Fruit fly (Drosophila melanogaster) whole organism, embryonic: ENCODE results near the gene Eig71Ea.

Experiments
- CG10209 ChIP-seq: fragments of 200-800 bp; sonication (Bioruptor generic); optimal IDR thresholded peaks from 3 replicates; lab custom pipeline; 2017; ENCODE audit warnings: missing biosample characterization, mild to moderate bottlenecking, missing genetic modification characterization, missing genetic modification reagents
- CG10462 ChIP-seq: fragments of 200-800 bp; sonication (Bioruptor generic); optimal IDR thresholded peaks from 2 replicates; lab custom pipeline; 2016; ENCODE audit warnings: missing biosample characterization, missing genetic modification characterization
- CG10979 ChIP-seq: fragments of 200-800 bp; sonication (Bioruptor generic); optimal IDR thresholded peaks from 2 replicates; lab custom pipeline; 2018; ENCODE audit warnings: missing biosample characterization, mild to moderate bottlenecking, missing genetic modification characterization, moderate library complexity
- CG11093 ChIP-seq: fragments of 200-800 bp; sonication (Bioruptor generic); IDR thresholded peaks from 3 replicates; pipeline ENCODE4 v1.3.6; 2022; ENCODE audit warnings: missing biosample characterization, missing genetic modification characterization
- CG12219 ChIP-seq: fragments of 200-800 bp; sonication (Bioruptor generic); optimal IDR thresholded peaks from 3 replicates; lab custom pipeline; 2018; ENCODE audit warnings: missing biosample characterization, mild to moderate bottlenecking, missing genetic modification characterization
- CG17186 ChIP-seq: fragments of 200-800 bp; sonication (Bioruptor generic); optimal IDR thresholded peaks from 3 replicates; lab custom pipeline; 2017; ENCODE audit warnings: missing biosample characterization, missing genetic modification reagents, missing genetic modification characterization
- CG17359 ChIP-seq: fragments of 200-800 bp; sonication (Bioruptor generic); optimal IDR thresholded peaks from 3 replicates; lab custom pipeline; 2018; ENCODE audit warnings: missing biosample characterization, mild to moderate bottlenecking, missing genetic modification characterization, moderate library complexity
- CG2678 ChIP-seq: fragments of 200-800 bp; sonication (Bioruptor generic); optimal IDR thresholded peaks from 3 replicates; lab custom pipeline; 2019; ENCODE audit warnings: missing biosample characterization, mild to moderate bottlenecking, missing genetic modification characterization, moderate library complexity
- CG31441 ChIP-seq: fragments of 200-800 bp; sonication (Bioruptor generic); IDR thresholded peaks from 2 replicates; pipeline ENCODE4 v1.3.6; 2022; ENCODE audit warnings: missing biosample characterization, missing genetic modification characterization
- CG7987 ChIP-seq: fragments of 200-800 bp; sonication (Bioruptor generic); optimal IDR thresholded peaks from 2 replicates; lab custom pipeline; 2018; ENCODE audit warnings: missing biosample characterization, mild to moderate bottlenecking, missing genetic modification characterization, moderate library complexity
- CG8924 ChIP-seq: fragments of 200-800 bp; optimal IDR thresholded peaks from 3 replicates; lab custom pipeline; 2019; ENCODE audit warnings: missing biosample characterization, mild to moderate bottlenecking, missing genetic modification characterization, moderate library complexity
- CG9797 ChIP-seq: fragments of 200-800 bp; sonication (Bioruptor generic); optimal IDR thresholded peaks from 3 replicates; lab custom pipeline; 2018; ENCODE audit warnings: missing biosample characterization, mild to moderate bottlenecking, missing genetic modification characterization
- GATAe ChIP-seq: fragments of 200-800 bp; sonication (Bioruptor generic); conservative IDR thresholded peaks from 2 replicates; pipeline ENCODE4 v1.3.6; 2022; ENCODE audit warnings: missing biosample characterization, missing genetic modification characterization
- HHEX ChIP-seq: fragments of 200-800 bp; sonication (Bioruptor generic); optimal IDR thresholded peaks from 3 replicates; lab custom pipeline; 2017; ENCODE audit warnings: missing biosample characterization, mild to moderate bottlenecking, missing genetic modification characterization, missing genetic modification reagents
- HmgD ChIP-seq: fragments of 200-800 bp; sonication (Bioruptor generic); optimal IDR thresholded peaks from 3 replicates; lab custom pipeline; 2016; ENCODE audit warnings: missing biosample characterization, missing genetic modification characterization
- Lpt ChIP-seq: fragments of >200 bp; optimal IDR thresholded peaks from 2 replicates; lab custom pipeline; 2018; ENCODE audit warnings: missing biosample characterization, missing genetic modification characterization
- Myb ChIP-seq: fragments of 200-800 bp; sonication (Bioruptor generic); optimal IDR thresholded peaks from 2 replicates; lab custom pipeline; 2016; ENCODE audit warnings: missing biosample characterization, missing genetic modification characterization
- Rfx ChIP-seq: fragments of 200-800 bp; sonication (Bioruptor generic); IDR thresholded peaks from 2 replicates; pipeline ENCODE4 v1.3.6; 2022; ENCODE audit warnings: missing biosample characterization, missing genetic modification characterization
- Rx ChIP-seq: fragments of 200-800 bp; sonication (Bioruptor generic); IDR thresholded peaks from 2 replicates; pipeline ENCODE4 v1.3.6; 2022; ENCODE audit warnings: missing biosample characterization, missing genetic modification characterization
- Scr ChIP-seq: fragments of 200-800 bp; sonication (Bioruptor generic); IDR thresholded peaks from 2 replicates; pipeline ENCODE4 v1.3.6; 2022; ENCODE audit warnings: missing biosample characterization, missing genetic modification characterization; ENCODE audit not compliant: partially characterized antibody
- Sin3A ChIP-seq: fragments of >200 bp; optimal IDR thresholded peaks from 2 replicates; lab custom pipeline; 2018
- Vsx1 ChIP-seq: fragments of 200-800 bp; sonication (Bioruptor generic); optimal IDR thresholded peaks from 2 replicates; lab custom pipeline; 2017; ENCODE audit warnings: missing biosample characterization, mild to moderate bottlenecking, missing genetic modification characterization, missing genetic modification reagents
- az2 ChIP-seq: fragments of 200-800 bp; sonication (Bioruptor generic); optimal IDR thresholded peaks from 3 replicates; lab custom pipeline; 2016; ENCODE audit warnings: missing biosample characterization, missing genetic modification characterization
- bsh ChIP-seq, 2 experiments: fragments of 200-800 bp; sonication (Bioruptor generic); optimal IDR thresholded peaks; 2 replicates each; lab custom pipeline; 2017 to 2018; ENCODE audit warnings: mild to moderate bottlenecking in 2 of 2, missing biosample characterization in 2 of 2, missing genetic modification characterization in 2 of 2, moderate library complexity in 1 of 2
- chif ChIP-seq, 2 experiments: fragments of 200-800 bp; sonication (Bioruptor generic); optimal IDR thresholded peaks; 3 replicates each; lab custom pipeline; 2016; ENCODE audit warnings: missing biosample characterization in 2 of 2, missing genetic modification characterization in 2 of 2
- exex ChIP-seq: fragments of 200-800 bp; sonication (Bioruptor generic); optimal IDR thresholded peaks from 4 replicates; lab custom pipeline; 2018; ENCODE audit warnings: missing biosample characterization, mild to moderate bottlenecking, missing genetic modification characterization, moderate library complexity
- fd64A ChIP-seq: fragments of 200-800 bp; sonication (Bioruptor generic); optimal IDR thresholded peaks from 3 replicates; lab custom pipeline; 2018; ENCODE audit warnings: missing biosample characterization, mild to moderate bottlenecking, missing genetic modification characterization
- gfzf ChIP-seq: fragments of 200-800 bp; sonication (Bioruptor generic); optimal IDR thresholded peaks from 2 replicates; lab custom pipeline; 2016; ENCODE audit warnings: missing biosample characterization, mild to moderate bottlenecking, missing genetic modification characterization, moderate library complexity
- gsb-n ChIP-seq: fragments of 200-800 bp; sonication (Bioruptor generic); optimal IDR thresholded peaks from 3 replicates; lab custom pipeline; 2018; ENCODE audit warnings: missing biosample characterization, mild to moderate bottlenecking, missing genetic modification characterization
- hb ChIP-seq: fragments of 200-800 bp; sonication (Bioruptor generic); IDR thresholded peaks from 3 replicates; pipeline ENCODE4 v1.3.6; 2022; ENCODE audit warnings: missing biosample characterization, missing genetic modification characterization; ENCODE audit not compliant: partially characterized antibody
- klu ChIP-seq: fragments of 200-800 bp; sonication (Bioruptor generic); IDR thresholded peaks from 2 replicates; pipeline ENCODE4 v1.3.6; 2022; ENCODE audit warnings: missing biosample characterization, missing genetic modification characterization
- kni ChIP-seq: fragments of 200-800 bp; sonication (Bioruptor generic); optimal IDR thresholded peaks from 3 replicates; lab custom pipeline; 2017; ENCODE audit warnings: mild to moderate bottlenecking, missing biosample characterization, missing genetic modification reagents, missing genetic modification characterization
- lbe ChIP-seq: fragments of 200-800 bp; sonication (Bioruptor generic); optimal IDR thresholded peaks from 2 replicates; lab custom pipeline; 2016; ENCODE audit warnings: missing biosample characterization, mild to moderate bottlenecking, missing genetic modification characterization
- lov ChIP-seq, 2 experiments: fragments of 200-800 bp in 1 of 2; fragments of >200 bp in 1 of 2; sonication (Bioruptor generic) in 1 of 2; IDR thresholded peaks in 1 of 2; optimal IDR thresholded peaks in 1 of 2; 2 replicates in 1 of 2; 3 replicates in 1 of 2; pipeline versions ENCODE4 v1.3.6 to Lab custom; 2017 to 2022; ENCODE audit warnings: missing biosample characterization in 1 of 2, missing genetic modification characterization in 1 of 2
- mirr ChIP-seq: fragments of 200-800 bp; sonication (Bioruptor generic); optimal IDR thresholded peaks from 3 replicates; lab custom pipeline; 2018; ENCODE audit warnings: missing biosample characterization, mild to moderate bottlenecking, missing genetic modification characterization
- onecut ChIP-seq: fragments of 200-800 bp; sonication (Bioruptor generic); IDR thresholded peaks from 2 replicates; pipeline ENCODE4 v1.3.6; 2022; ENCODE audit warnings: missing biosample characterization, missing genetic modification characterization
- repo ChIP-seq: fragments of 200-800 bp; sonication (Bioruptor generic); optimal IDR thresholded peaks from 2 replicates; lab custom pipeline; 2016; ENCODE audit warnings: missing biosample characterization, missing genetic modification characterization
- row ChIP-seq: fragments of 200-800 bp; sonication (Bioruptor generic); IDR thresholded peaks from 3 replicates; pipeline ENCODE4 v1.3.6; 2022; ENCODE audit warnings: missing biosample characterization, missing genetic modification characterization
- schlank ChIP-seq: fragments of 200-800 bp; sonication (Bioruptor generic); optimal IDR thresholded peaks from 2 replicates; lab custom pipeline; 2018; ENCODE audit warnings: missing biosample characterization, mild to moderate bottlenecking, missing genetic modification characterization
- sens ChIP-seq: fragments of 200-800 bp; sonication (Bioruptor generic); peaks from one replicate; lab custom pipeline; 2016; ENCODE audit warnings: missing biosample characterization, missing genetic modification characterization
- sug ChIP-seq: fragments of 200-800 bp; optimal IDR thresholded peaks from 2 replicates; lab custom pipeline; 2019; ENCODE audit warnings: missing biosample characterization, mild to moderate bottlenecking, missing genetic modification characterization, moderate library complexity
- tio ChIP-seq: fragments of 200-800 bp; sonication (Bioruptor generic); optimal IDR thresholded peaks from 2 replicates; lab custom pipeline; 2017; ENCODE audit warnings: missing biosample characterization, missing genetic modification characterization, inconsistent platforms
- usp ChIP-seq: fragments of >200 bp; optimal IDR thresholded peaks from 2 replicates; lab custom pipeline; 2017; ENCODE audit warnings: missing biosample characterization, missing genetic modification characterization

Gene Eig71Ea

DNA sequence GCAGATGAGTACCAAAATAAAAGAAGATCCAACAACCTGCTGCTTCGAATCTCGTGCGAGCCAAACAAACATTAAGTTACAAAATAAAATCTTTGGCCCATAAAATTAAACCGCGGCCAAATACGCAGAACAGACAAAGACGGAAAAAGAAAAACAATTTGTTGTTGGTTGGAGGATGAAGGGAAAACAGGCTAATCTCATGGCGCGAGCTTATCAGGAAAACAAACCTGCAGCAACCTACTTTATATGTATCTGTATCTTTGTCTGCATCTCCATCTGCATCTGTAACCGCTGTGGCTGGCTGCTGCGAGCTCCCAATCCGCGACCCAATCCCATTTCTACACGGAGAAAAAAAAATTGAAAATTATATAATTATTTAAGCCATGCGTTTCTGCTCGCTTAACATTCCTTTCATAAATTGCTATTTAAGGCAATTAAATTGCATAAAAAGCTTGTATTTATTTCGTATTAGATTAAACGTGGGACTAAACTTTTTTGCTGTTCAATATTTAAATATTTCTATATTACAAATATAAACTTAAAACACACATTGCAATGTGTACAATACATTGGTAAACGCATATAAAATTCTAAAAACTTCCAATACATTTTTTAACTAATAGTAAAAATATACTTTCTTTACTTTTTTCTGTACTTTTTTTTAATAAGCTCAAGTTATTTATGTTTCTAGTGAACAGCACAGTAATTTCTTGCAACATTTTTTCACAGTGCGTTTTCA lies 43.5 kb upstream of the Eig71Ea start (continued):
- TF ChIP-seq tio (GFP tag; lab: Kevin White, UChicago) (peak; percentile 54), klu (GFP tag; lab: Robert Waterston, UW) (no peak), CG31441 (GFP tag; lab: Robert Waterston, UW) (peak; percentile 63), schlank (tag; lab: Kevin White, UChicago) (no peak), CG17359 (peak; percentile 38), CG10209 (peak; percentile 40), CG9797 (GFP tag; lab: Kevin White, UChicago) (no peak), onecut (GFP tag; lab: Robert Waterston, UW) (no peak), HmgD (GFP tag; lab: Kevin White, UChicago) (no peak), Lpt (no peak), gsb-n (tag; lab: Kevin White, UChicago) (peak; percentile 13), CG8924 (peak; percentile 39), kni (GFP tag; lab: Kevin White, UChicago) (peak; percentile 60)
- TF ChIP-seq, all 482 proteins: peak for 97

DNA sequence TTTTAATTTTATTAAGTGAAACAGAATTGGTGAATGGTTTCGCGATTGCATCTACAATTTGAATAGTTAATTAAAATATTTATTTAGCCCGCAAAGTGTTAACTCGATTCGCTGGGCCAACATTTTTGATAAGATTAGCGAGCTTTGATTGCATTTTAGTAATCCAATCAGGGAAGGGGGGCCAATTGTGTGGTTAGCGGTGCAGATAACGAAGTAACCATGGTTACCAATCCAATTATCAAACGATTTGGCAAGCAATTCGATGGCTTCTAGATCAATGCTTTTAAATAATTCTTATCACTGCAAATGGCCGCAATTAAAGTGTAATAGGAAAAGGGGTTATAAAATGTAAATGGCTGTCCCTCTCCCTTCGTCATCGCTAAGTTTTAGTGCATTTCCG lies 42.9 kb upstream of the Eig71Ea start:
- TF ChIP-seq Rfx (GFP tag; lab: Robert Waterston, UW) (peak; percentile 54; the same call in 1 of the 2 replicates), HHEX (GFP tag; lab: Kevin White, UChicago) (no peak), lbe (no peak), Sin3A (no peak), gfzf (no peak), GATAe (GFP tag; lab: Robert Waterston, UW) (0 out of 2 replicates have a peak, but pooled peaks have one; percentile 33), bsh (GFP tag; optimal IDR thresholded peaks at IDR 0.05; lab: Kevin White, UChicago) (no peak), CG10979 (tag; lab: Kevin White, UChicago) (no peak), CG2678 (no peak), mirr (GFP tag; lab: Kevin White, UChicago) (peak; percentile 89), Vsx1 (GFP tag; lab: Kevin White, UChicago) (peak; percentile 34), exex (tag; lab: Kevin White, UChicago) (peak; percentile 97), CG12219 (GFP tag; lab: Kevin White, UChicago) (no peak), sug (tag; lab: Kevin White, UChicago) (peak; percentile 35), hb (GFP tag; lab: Robert Waterston, UW) (no peak), CG7987 (GFP tag; lab: Kevin White, UChicago) (no peak), Myb (GFP tag; lab: Kevin White, UChicago) (no peak), CG11093 (no peak), Rx (GFP tag; lab: Robert Waterston, UW) (no peak), CG10462 (GFP tag; lab: Kevin White, UChicago) (no peak), repo (GFP tag; lab: Kevin White, UChicago) (no peak), CG17186 (GFP tag; lab: Kevin White, UChicago) (no peak), chif (GFP tag; optimal IDR thresholded peaks at IDR 0.05; lab: Kevin White, UChicago) (no peak), Scr (GFP tag; lab: Robert Waterston, UW) (no peak)
- TF ChIP-seq, all 482 proteins: peak for 6

DNA sequence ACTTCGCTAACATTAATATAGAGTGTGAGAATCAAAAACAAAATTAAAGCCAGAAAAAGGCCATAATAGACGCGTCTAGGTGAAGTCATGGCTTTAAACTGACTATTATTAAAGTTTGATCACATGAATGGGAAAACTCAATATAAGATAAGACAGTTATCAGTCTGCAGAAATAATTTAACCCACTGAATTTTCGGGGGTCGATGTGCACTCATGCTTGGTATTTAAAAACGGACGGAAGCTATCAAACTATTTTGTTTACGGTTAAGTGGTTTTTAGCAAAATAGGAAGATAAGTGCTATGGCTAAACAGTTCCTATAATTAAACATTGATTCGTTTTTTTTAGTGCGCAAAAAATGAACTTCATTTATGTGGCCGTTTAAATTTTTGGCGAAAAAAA lies 42.5 kb upstream of the Eig71Ea start, which contains the start of gene CG34451:
CG34451 (minus strand) TSS at position 101 of the 400 bp plus-strand sequence.
- TF ChIP-seq sens (peak; percentile 11), az2 (GFP tag; lab: Kevin White, UChicago) (no peak), usp (GFP tag; lab: Kevin White, UChicago) (no peak), Sin3A (no peak), fd64A (GFP tag; lab: Kevin White, UChicago) (no peak), row (GFP tag; lab: Robert Waterston, UW) (0 out of 3 replicates have a peak, but pooled peaks have one; percentile 6), lov (optimal IDR thresholded peaks at IDR 0.05; lab: Kevin White, UChicago) (no peak), lov (GFP tag; IDR thresholded peaks at IDR 0.05; lab: Robert Waterston, UW) (no peak)
